Worm (Caenorhabditis elegans) whole organism, young adult: ENCODE results near the gene rig-6.
A peak's percentile ranks its signal among the peaks of the same experiment; 100 is the strongest.

Experiments used
- C17E4.6 ChIP-seq: fragments of 200-800 bp; sonication (Bioruptor generic); IDR thresholded peaks from 2 replicates; pipeline ENCODE4 v1.3.6; 2022; ENCODE audit warnings: missing genetic modification reagents, missing genetic modification characterization, missing compliant biosample characterization
- F33H1.4 ChIP-seq: fragments of 200-800 bp; sonication (Bioruptor generic); IDR thresholded peaks from 2 replicates; pipeline ENCODE4 v1.3.6; 2022; ENCODE audit warnings: missing genetic modification reagents, missing genetic modification characterization, missing compliant biosample characterization
- F37B4.10 ChIP-seq: fragments of 200-800 bp; sonication (Bioruptor generic); IDR thresholded peaks from 2 replicates; pipeline ENCODE4 v1.3.6; 2022; ENCODE audit warnings: missing genetic modification characterization, missing compliant biosample characterization
- F57A8.1 ChIP-seq: fragments of 200-800 bp; sonication (Bioruptor generic); optimal IDR thresholded peaks from 2 replicates; lab custom pipeline; 2018; ENCODE audit warnings: mild to moderate bottlenecking, missing genetic modification characterization, moderate library complexity, missing compliant biosample characterization
- K12H6.12 ChIP-seq: fragments of 200-800 bp; sonication (Bioruptor generic); optimal IDR thresholded peaks from 2 replicates; lab custom pipeline; 2018; ENCODE audit warnings: mild to moderate bottlenecking, missing genetic modification characterization, missing compliant biosample characterization
- T07F8.4 ChIP-seq: sonication (generic microtip); optimal IDR thresholded peaks from 2 replicates; lab custom pipeline; 2016; ENCODE audit warnings: mild to moderate bottlenecking, missing genetic modification characterization, moderate library complexity, missing compliant biosample characterization
- Y79H2A.3 ChIP-seq: fragments of 200-800 bp; sonication (Bioruptor generic); conservative IDR thresholded peaks from 2 replicates; pipeline ENCODE4 v1.3.6; 2022; ENCODE audit warnings: missing genetic modification reagents, missing genetic modification characterization, missing compliant biosample characterization
- ama-1 ChIP-seq, 3 experiments: fragments of 150-350 bp in 1 of 3; sonication (generic microtip) in 2 of 3; optimal IDR thresholded peaks; 2 replicates each; lab custom pipeline; 2014 to 2018; ENCODE audit warnings: missing biosample characterization in 2 of 3, missing genetic modification characterization in 2 of 3, missing genetic modification reagents in 2 of 3
- aptf-2 ChIP-seq: fragments of 200-800 bp; sonication (Bioruptor generic); conservative IDR thresholded peaks from 2 replicates; pipeline ENCODE4 v1.3.6; 2022; ENCODE audit warnings: missing genetic modification reagents, missing genetic modification characterization, missing compliant biosample characterization
- aptf-3 ChIP-seq: fragments of 200-800 bp; sonication (Bioruptor generic); IDR thresholded peaks from 2 replicates; pipeline ENCODE4 v1.3.6; 2022; ENCODE audit warnings: missing genetic modification characterization, missing compliant biosample characterization
- atf-7 ChIP-seq: sonication (generic microtip); optimal IDR thresholded peaks from 2 replicates; lab custom pipeline; 2017; ENCODE audit warnings: mild to moderate bottlenecking, missing genetic modification characterization, missing compliant biosample characterization
- attf-5 ChIP-seq: fragments of 200-800 bp; sonication (Bioruptor generic); optimal IDR thresholded peaks from 2 replicates; lab custom pipeline; 2018; ENCODE audit warnings: mild to moderate bottlenecking, missing genetic modification characterization, missing compliant biosample characterization
- attf-6 ChIP-seq: fragments of 200-800 bp; sonication (Bioruptor generic); IDR thresholded peaks from 2 replicates; pipeline ENCODE4 v1.3.6; 2022; ENCODE audit warnings: missing genetic modification reagents, missing genetic modification characterization, missing compliant biosample characterization
- bed-2 ChIP-seq: fragments of 200-800 bp; sonication (Bioruptor generic); IDR thresholded peaks from 2 replicates; pipeline ENCODE4 v1.3.6; 2022; ENCODE audit warnings: missing genetic modification reagents, missing genetic modification characterization, missing compliant biosample characterization
- cebp-1 ChIP-seq, 2 experiments: fragments of 200-800 bp in 1 of 2; sonication (Bioruptor generic) in 1 of 2; sonication (generic microtip) in 1 of 2; IDR thresholded peaks in 1 of 2; optimal IDR thresholded peaks in 1 of 2; 2 replicates each; pipeline versions ENCODE4 v1.3.6 to Lab custom; 2017 to 2022; ENCODE audit warnings: missing compliant biosample characterization in 2 of 2, missing genetic modification characterization in 2 of 2, mild to moderate bottlenecking in 1 of 2, missing genetic modification reagents in 1 of 2, moderate library complexity in 1 of 2
- ceh-100 ChIP-seq: fragments of 200-800 bp; sonication (Bioruptor generic); IDR thresholded peaks from 2 replicates; pipeline ENCODE4 v1.3.6; 2022; ENCODE audit warnings: missing genetic modification reagents, missing genetic modification characterization, missing compliant biosample characterization
- ceh-58 ChIP-seq: fragments of 200-800 bp; sonication (Bioruptor generic); IDR thresholded peaks from 2 replicates; pipeline ENCODE4 v1.3.6; 2022; ENCODE audit warnings: missing genetic modification characterization, missing compliant biosample characterization
- dpff-1 ChIP-seq: sonication (generic microtip); optimal IDR thresholded peaks from 2 replicates; lab custom pipeline; 2017; ENCODE audit warnings: mild to moderate bottlenecking, missing genetic modification characterization, missing compliant biosample characterization
- egl-18 ChIP-seq: fragments of 200-800 bp; sonication (Bioruptor generic); IDR thresholded peaks from 2 replicates; pipeline ENCODE4 v1.3.6; 2022; ENCODE audit warnings: missing genetic modification reagents, missing genetic modification characterization, missing compliant biosample characterization
- him-1 ChIP-seq: sonication (generic microtip); optimal IDR thresholded peaks from 2 replicates; lab custom pipeline; 2016; ENCODE audit warnings: missing genotype, missing genetic modification reagents, missing genetic modification characterization, missing compliant biosample characterization
- hmg-20 ChIP-seq: fragments of 200-800 bp; sonication (Bioruptor generic); IDR thresholded peaks from 2 replicates; pipeline ENCODE4 v1.3.6; 2022; ENCODE audit warnings: missing genetic modification reagents, missing genetic modification characterization, missing compliant biosample characterization
- lin-26 ChIP-seq: fragments of 200-800 bp; sonication (Bioruptor generic); IDR thresholded peaks from 2 replicates; pipeline ENCODE4 v1.3.6; 2022; ENCODE audit warnings: missing genetic modification reagents, missing genetic modification characterization, missing compliant biosample characterization
- madf-6 ChIP-seq: fragments of 200-800 bp; sonication (Bioruptor generic); IDR thresholded peaks from 2 replicates; pipeline ENCODE4 v1.3.6; 2022; ENCODE audit warnings: missing genetic modification reagents, missing genetic modification characterization, missing compliant biosample characterization
- nhr-27 ChIP-seq: fragments of 200-800 bp; sonication (Bioruptor generic); optimal IDR thresholded peaks from 2 replicates; lab custom pipeline; 2018; ENCODE audit warnings: mild to moderate bottlenecking, missing genetic modification characterization, moderate library complexity, missing compliant biosample characterization
- nhr-80 ChIP-seq: sonication (generic microtip); optimal IDR thresholded peaks from 2 replicates; lab custom pipeline; 2016; ENCODE audit warnings: missing genetic modification characterization, missing compliant biosample characterization
- pbrm-1 ChIP-seq: fragments of 200-800 bp; sonication (Bioruptor generic); IDR thresholded peaks from 2 replicates; pipeline ENCODE4 v1.3.6; 2022; ENCODE audit warnings: missing genetic modification reagents, missing genetic modification characterization, missing compliant biosample characterization
- rcor-1 ChIP-seq: fragments of 200-800 bp; sonication (Bioruptor generic); IDR thresholded peaks from 2 replicates; pipeline ENCODE4 v1.3.6; 2022; ENCODE audit warnings: missing genetic modification reagents, missing genetic modification characterization, missing compliant biosample characterization
- rec-8 ChIP-seq, 2 experiments: sonication (generic microtip); optimal IDR thresholded peaks; 2 replicates each; lab custom pipeline; 2016; ENCODE audit warnings: mild to moderate bottlenecking in 2 of 2, missing genetic modification characterization in 2 of 2, missing genetic modification reagents in 2 of 2, missing genotype in 2 of 2, missing biosample characterization in 1 of 2, missing compliant biosample characterization in 1 of 2, moderate library complexity in 1 of 2
- repo-1 ChIP-seq: sonication (generic microtip); optimal IDR thresholded peaks from 2 replicates; lab custom pipeline; 2017; ENCODE audit warnings: mild to moderate bottlenecking, missing genetic modification characterization, missing compliant biosample characterization
- snpc-1.3 ChIP-seq: sonication (generic microtip); optimal IDR thresholded peaks from 2 replicates; lab custom pipeline; 2017; ENCODE audit warnings: missing genetic modification characterization, mild to moderate bottlenecking, missing compliant biosample characterization, antibody characterized with exemption, moderate library complexity, missing genotype, missing genetic modification reagents; ENCODE audit not compliant: insufficient read depth
- snpc-3.4 ChIP-seq: sonication (generic microtip); optimal IDR thresholded peaks from 2 replicates; lab custom pipeline; 2017; ENCODE audit warnings: missing genetic modification characterization, mild to moderate bottlenecking, missing compliant biosample characterization, antibody characterized with exemption, moderate library complexity, missing genotype, missing genetic modification reagents
- sptf-2 ChIP-seq: fragments of 200-800 bp; sonication (Bioruptor generic); optimal IDR thresholded peaks from 2 replicates; lab custom pipeline; 2018; ENCODE audit warnings: mild to moderate bottlenecking, missing genetic modification characterization, missing compliant biosample characterization
- ztf-18 ChIP-seq: sonication (generic microtip); optimal IDR thresholded peaks from 2 replicates; lab custom pipeline; 2016; ENCODE audit warnings: missing genotype, mild to moderate bottlenecking, missing genetic modification characterization, missing compliant biosample characterization
- ztf-22 ChIP-seq: fragments of 200-800 bp; sonication (Bioruptor generic); optimal IDR thresholded peaks from 2 replicates; lab custom pipeline; 2018; ENCODE audit warnings: mild to moderate bottlenecking, missing genetic modification characterization, moderate library complexity, missing compliant biosample characterization
- ztf-28 ChIP-seq: fragments of 200-800 bp; sonication (Bioruptor generic); IDR thresholded peaks from 2 replicates; pipeline ENCODE4 v1.3.6; 2022; ENCODE audit warnings: missing genetic modification reagents, missing genetic modification characterization, missing compliant biosample characterization

Gene rig-6

ce11 chrII:4806726-4807125 is 5.2 kb downstream of the rig-6 start:
- TF ChIP-seq T07F8.4 (tag; lab: Kevin White, UChicago) (no peak), Y79H2A.3 (GFP tag; lab: Robert Waterston, UW) (no peak), aptf-2 (GFP tag; lab: Robert Waterston, UW) (no peak), snpc-1.3 (tag; lab: Kevin White, UChicago) (no peak), ztf-28 (GFP tag; lab: Robert Waterston, UW) (no peak), ceh-58 (GFP tag; lab: Robert Waterston, UW) (no peak), F33H1.4 (GFP tag; lab: Robert Waterston, UW) (no peak), aptf-3 (GFP tag; lab: Robert Waterston, UW) (no peak), attf-5 (GFP tag; lab: Kevin White, UChicago) (no peak), nhr-80 (tag; lab: Kevin White, UChicago) (no peak), lin-26 (GFP tag; lab: Robert Waterston, UW) (no peak), repo-1 (no peak), dpff-1 (tag; lab: Kevin White, UChicago) (no peak)

- TF ChIP-seq ama-1 (optimal IDR thresholded peaks at IDR 0.05; lab: Kevin White, UChicago): no peak
- no peak for TF ChIP-seq ama-1 (GFP tag; optimal IDR thresholded peaks at IDR 0.05; lab: Kevin White, UChicago)
- TF ChIP-seq cebp-1 (GFP tag; IDR thresholded peaks at IDR 0.05; lab: Robert Waterston, UW): no peak
- TF ChIP-seq cebp-1 (tag; optimal IDR thresholded peaks at IDR 0.05; lab: Kevin White, UChicago): no peak
- TF ChIP-seq madf-6 (GFP tag; lab: Robert Waterston, UW): no peak
- TF ChIP-seq F57A8.1 (GFP tag; lab: Kevin White, UChicago): no peak
- TF ChIP-seq Y79H2A.3 (GFP tag; lab: Robert Waterston, UW): no peak
- no peak for TF ChIP-seq nhr-27
- TF ChIP-seq K12H6.12 (tag; lab: Kevin White, UChicago): no peak
- TF ChIP-seq bed-2 (GFP tag; lab: Robert Waterston, UW): no peak
These were observed 5.6 kb downstream of the rig-6 start for ce11 chrII:4806261-4806660.

ce11 chrII:4805799-4806198 is 6.1 kb downstream of the rig-6 start:
- TF ChIP-seq atf-7 (tag; lab: Kevin White, UChicago): no peak
- no peak for TF ChIP-seq sptf-2 (GFP tag; lab: Kevin White, UChicago)
- TF ChIP-seq rcor-1 (GFP tag; lab: Robert Waterston, UW): no peak
- no peak for TF ChIP-seq F37B4.10
- TF ChIP-seq C17E4.6 (GFP tag; lab: Robert Waterston, UW): no peak
- no peak for TF ChIP-seq ztf-22 (GFP tag; lab: Kevin White, UChicago)
- TF ChIP-seq ztf-18 (tag; lab: Kevin White, UChicago): no peak
- no peak for TF ChIP-seq snpc-3.4
- no peak for TF ChIP-seq attf-6
- no peak for TF ChIP-seq ceh-100 (GFP tag; lab: Robert Waterston, UW)
- TF ChIP-seq rec-8 (tag; optimal IDR thresholded peaks at IDR 0.05; lab: Kevin White, UChicago): no peak
- no peak for TF ChIP-seq him-1 (tag; lab: Kevin White, UChicago)
- no peak for TF ChIP-seq pbrm-1 (GFP tag; lab: Robert Waterston, UW)
- TF ChIP-seq hmg-20 (GFP tag; lab: Robert Waterston, UW): no peak

- TF ChIP-seq nhr-80 (tag; lab: Kevin White, UChicago) (peak; percentile 63), F33H1.4 (GFP tag; lab: Robert Waterston, UW) (no peak), egl-18 (GFP tag; lab: Robert Waterston, UW) (no peak)
These were observed 9.0 kb downstream of the rig-6 start for ce11 chrII:4802917-4803316.
